Worm (Caenorhabditis elegans): Measurements from ENCODE around the gene hrpu-2.

Gene hrpu-2

ce11 chrIV:2133431-2133940, 44.2 kb upstream of the hrpu-2 start, which contains the start of gene C23H5.12:
Gene C23H5.12, plus strand, starts transcription at chrIV:2133481.
- TF ChIP-seq ceh-43 (GFP tag; optimal IDR thresholded peaks at IDR 0.05) = no peak
- no peak for TF ChIP-seq nhr-76 (tag; optimal IDR thresholded peaks at IDR 0.05)
- no peak for TF ChIP-seq flh-1 (GFP tag; optimal IDR thresholded peaks at IDR 0.05)
- TF ChIP-seq nhr-2 (tag; optimal IDR thresholded peaks at IDR 0.05) = no peak
- TF ChIP-seq cnd-1 (tag; optimal IDR thresholded peaks at IDR 0.05) = no peak
- no peak for TF ChIP-seq pha-4 (tag; optimal IDR thresholded peaks at IDR 0.05)
- no peak for TF ChIP-seq elt-3 (tag; optimal IDR thresholded peaks at IDR 0.05)
- no peak for TF ChIP-seq ceh-39 (tag; optimal IDR thresholded peaks at IDR 0.05)
- no peak for TF ChIP-seq hlh-1 (tag; optimal IDR thresholded peaks at IDR 0.05)
- TF ChIP-seq nhr-12 (tag; optimal IDR thresholded peaks at IDR 0.05) = no peak
- no peak for TF ChIP-seq mab-5 (tag; optimal IDR thresholded peaks at IDR 0.05)

ce11 chrIV:2136607-2137006, 41.1 kb upstream of the hrpu-2 start, which contains the start of gene test-1:
Gene test-1, plus strand, starts transcription at chrIV:2136951.
- no peak for TF ChIP-seq bed-3 (GFP tag; optimal IDR thresholded peaks at IDR 0.05)
- TF ChIP-seq nhr-28 (tag; optimal IDR thresholded peaks at IDR 0.05) = no peak
- TF ChIP-seq mep-1 (tag; optimal IDR thresholded peaks at IDR 0.05) = no peak
- TF ChIP-seq snpc-4 (tag; optimal IDR thresholded peaks at IDR 0.05) = no peak
- peak; percentile 9 for TF ChIP-seq unc-120 (tag; optimal IDR thresholded peaks at IDR 0.05; ENCODE audit: poor library complexity, severe bottlenecking)
- no peak for TF ChIP-seq blmp-1 (tag; optimal IDR thresholded peaks at IDR 0.05)
- TF ChIP-seq hlh-1 (tag; optimal IDR thresholded peaks at IDR 0.05) = peak; percentile 99
- TF ChIP-seq lin-32 (GFP tag; optimal IDR thresholded peaks at IDR 0.05) = peak; percentile 7
- TF ChIP-seq ham-2 (GFP tag; optimal IDR thresholded peaks at IDR 0.05) = no peak
- no peak for TF ChIP-seq sptf-1 (tag; optimal IDR thresholded peaks at IDR 0.05)
- peak; percentile 45 for TF ChIP-seq unc-62 (GFP tag; optimal IDR thresholded peaks at IDR 0.05)
- TF ChIP-seq mls-2 (tag; optimal IDR thresholded peaks at IDR 0.05) = no peak
- no peak for TF ChIP-seq nhr-12 (tag; optimal IDR thresholded peaks at IDR 0.05)
- TF ChIP-seq ceh-39 (tag; optimal IDR thresholded peaks at IDR 0.05) = no peak

ce11 chrIV:2137478-2137877, 40.2 kb upstream of the hrpu-2 start:
- TF ChIP-seq elt-3 (tag; optimal IDR thresholded peaks at IDR 0.05) (no peak), zip-8 (tag; optimal IDR thresholded peaks at IDR 0.05) (peak; percentile 95)

DNA sequence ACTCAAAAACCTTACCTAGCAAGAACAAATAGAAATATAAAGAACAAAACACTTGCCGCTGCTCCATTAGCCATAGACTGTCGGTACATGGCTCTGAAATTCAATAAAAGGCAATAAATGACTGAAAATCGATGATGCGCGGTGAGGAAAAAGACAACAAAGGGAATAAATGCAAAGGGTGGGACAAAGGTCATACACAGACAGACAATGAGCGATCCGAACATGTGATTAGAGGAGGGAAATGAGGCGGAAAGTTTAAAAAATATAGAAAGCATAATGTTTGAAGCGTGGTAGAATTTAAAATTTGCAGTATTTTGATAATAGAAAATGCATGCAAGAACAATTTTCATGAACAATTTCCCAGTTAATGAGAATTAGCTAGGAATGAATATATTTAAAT, 37.2 kb upstream of the hrpu-2 start, which contains the start of gene C54E4.12:
C54E4.12 (minus strand) TSS at position 101 of the 400 bp plus-strand sequence.
- TF ChIP-seq lin-32 (GFP tag; optimal IDR thresholded peaks at IDR 0.05) (no peak), tbx-8 (GFP tag; optimal IDR thresholded peaks at IDR 0.05) (no peak), snpc-4 (tag; optimal IDR thresholded peaks at IDR 0.05) (no peak), nhr-237 (tag; optimal IDR thresholded peaks at IDR 0.05) (no peak), nhr-2 (tag; optimal IDR thresholded peaks at IDR 0.05) (no peak), zip-8 (tag; optimal IDR thresholded peaks at IDR 0.05) (no peak), nhr-28 (tag; optimal IDR thresholded peaks at IDR 0.05) (no peak), pha-4 (tag; optimal IDR thresholded peaks at IDR 0.05) (no peak), unc-62 (GFP tag; optimal IDR thresholded peaks at IDR 0.05) (no peak), drap-1 (GFP tag; optimal IDR thresholded peaks at IDR 0.05) (no peak), cnd-1 (tag; optimal IDR thresholded peaks at IDR 0.05) (no peak), elt-1 (tag; optimal IDR thresholded peaks at IDR 0.05; ENCODE audit: borderline replicate concordance, insufficient read depth) (no peak), blmp-1 (tag; optimal IDR thresholded peaks at IDR 0.05) (no peak), mab-5 (tag; optimal IDR thresholded peaks at IDR 0.05) (no peak), unc-39 (tag; optimal IDR thresholded peaks at IDR 0.05) (no peak), M03D4.4 (tag; optimal IDR thresholded peaks at IDR 0.05) (no peak)

ce11 chrIV:2142320-2142719, 35.4 kb upstream of the hrpu-2 start:
- TF ChIP-seq ces-1 (GFP tag; optimal IDR thresholded peaks at IDR 0.05) = no peak
- no peak for TF ChIP-seq cnd-1 (tag; optimal IDR thresholded peaks at IDR 0.05)
- no peak for TF ChIP-seq unc-62 (GFP tag; optimal IDR thresholded peaks at IDR 0.05)
- TF ChIP-seq nhr-12 (tag; optimal IDR thresholded peaks at IDR 0.05) = no peak
